Worm (Caenorhabditis elegans) whole organism, L4 larva: ENCODE measurements around the gene C05C8.7.

Experiments
- F44E2.7 ChIP-seq: fragments of 200-800 bp; sonication (Bioruptor generic); IDR thresholded peaks from 2 replicates; pipeline ENCODE4 v2.1.2; 2022; ENCODE audit warnings: missing genetic modification characterization, missing compliant biosample characterization
- ceh-20 ChIP-seq: fragments of 200-800 bp; sonication (Bioruptor generic); IDR thresholded peaks from 2 replicates; pipeline ENCODE4 v1.3.6; 2022; ENCODE audit warnings: missing genetic modification reagents, missing genetic modification characterization, missing compliant biosample characterization
- cey-2 ChIP-seq: sonication (generic microtip); optimal IDR thresholded peaks from 3 replicates; lab custom pipeline; 2017; ENCODE audit warnings: missing genetic modification characterization, mild to moderate bottlenecking, missing compliant biosample characterization, antibody characterized with exemption, borderline replicate concordance; ENCODE audit not compliant: insufficient read depth
- gei-8 ChIP-seq: fragments of 200-800 bp; sonication (Bioruptor generic); optimal IDR thresholded peaks from 2 replicates; lab custom pipeline; 2018; ENCODE audit warnings: mild to moderate bottlenecking, missing genetic modification characterization, missing compliant biosample characterization
- lin-29 ChIP-seq: fragments of 200-800 bp; sonication (Bioruptor generic); IDR thresholded peaks from 2 replicates; pipeline ENCODE4 v1.3.6; 2022; ENCODE audit warnings: missing genetic modification reagents, missing genetic modification characterization, missing compliant biosample characterization
- madf-9 ChIP-seq: fragments of 200-800 bp; sonication (Bioruptor generic); conservative IDR thresholded peaks from 2 replicates; pipeline ENCODE4 v1.3.6; 2022; ENCODE audit warnings: missing genetic modification reagents, missing genetic modification characterization, missing compliant biosample characterization
- mep-1 ChIP-seq: fragments of 150-350 bp; sonication (generic microtip); optimal IDR thresholded peaks from 3 replicates; lab custom pipeline; 2014; ENCODE audit warnings: missing biosample characterization, missing genetic modification characterization
- nhr-10 ChIP-seq: fragments of 150-350 bp; optimal IDR thresholded peaks from 2 replicates; lab custom pipeline; 2014; ENCODE audit warnings: missing biosample characterization, missing genetic modification characterization
- nhr-102 ChIP-seq: sonication (generic microtip); optimal IDR thresholded peaks from 2 replicates; lab custom pipeline; 2016; ENCODE audit warnings: mild to moderate bottlenecking, missing genetic modification characterization, moderate library complexity, missing compliant biosample characterization
- nhr-11 ChIP-seq: fragments of 150-350 bp; optimal IDR thresholded peaks from 2 replicates; lab custom pipeline; 2014; ENCODE audit warnings: missing biosample characterization, missing genetic modification characterization
- nhr-111 ChIP-seq: fragments of 200-800 bp; sonication (Bioruptor generic); optimal IDR thresholded peaks from 2 replicates; lab custom pipeline; 2018; ENCODE audit warnings: mild to moderate bottlenecking, missing genetic modification characterization, missing compliant biosample characterization
- nhr-25 ChIP-seq: sonication (generic microtip); optimal IDR thresholded peaks from 2 replicates; lab custom pipeline; 2017; ENCODE audit warnings: missing genetic modification characterization, mild to moderate bottlenecking, missing compliant biosample characterization, antibody characterized with exemption, moderate library complexity, borderline replicate concordance; ENCODE audit not compliant: insufficient read depth
- nhr-77 ChIP-seq: fragments of 150-350 bp; optimal IDR thresholded peaks from 2 replicates; lab custom pipeline; 2014; ENCODE audit warnings: missing biosample characterization, missing genetic modification characterization
- rbr-2 ChIP-seq: sonication (generic microtip); optimal IDR thresholded peaks from 2 replicates; lab custom pipeline; 2016; ENCODE audit warnings: missing genotype, missing genetic modification characterization, missing compliant biosample characterization
- saeg-2 ChIP-seq: fragments of 200-800 bp; sonication (Bioruptor generic); IDR thresholded peaks from 2 replicates; pipeline ENCODE4 v1.3.6; 2022; ENCODE audit warnings: missing genetic modification reagents, missing genetic modification characterization, missing compliant biosample characterization
- set-16 ChIP-seq: fragments of 200-800 bp; sonication (Bioruptor generic); IDR thresholded peaks from 2 replicates; pipeline ENCODE4 v1.3.6; 2022; ENCODE audit warnings: missing genetic modification reagents, missing genetic modification characterization, missing compliant biosample characterization
- vab-7 ChIP-seq: fragments of 200-800 bp; sonication (Bioruptor generic); IDR thresholded peaks from 2 replicates; pipeline ENCODE4 v1.3.6; 2022; ENCODE audit warnings: missing genetic modification reagents, missing genetic modification characterization, missing compliant biosample characterization

Gene C05C8.7

ce11 chrV:7196037-7196436, 50.8 kb downstream of the C05C8.7 start, which contains the start of gene attf-2:
Gene attf-2 (minus strand): TSS chrV:7196137.
- TF ChIP-seq rbr-2 (tag; lab: Kevin White, UChicago) (no peak), F44E2.7 (GFP tag; lab: Robert Waterston, UW) (no peak), nhr-77 (tag; lab: Kevin White, UChicago) (no peak), nhr-25 (no peak), cey-2 (tag; lab: Kevin White, UChicago) (no peak), nhr-111 (GFP tag; lab: Kevin White, UChicago) (no peak), nhr-102 (tag; lab: Kevin White, UChicago) (no peak), vab-7 (GFP tag; lab: Robert Waterston, UW) (no peak), gei-8 (no peak)
- TF ChIP-seq, all 104 proteins: peak for 0

ce11 chrV:7194818-7195217, 52.0 kb downstream of the C05C8.7 start:
- TF ChIP-seq lin-29, result no peak
- peak; percentile 64 for TF ChIP-seq set-16 (GFP tag; lab: Robert Waterston, UW)
- TF ChIP-seq, all 104 proteins: peak for 1

DNA sequence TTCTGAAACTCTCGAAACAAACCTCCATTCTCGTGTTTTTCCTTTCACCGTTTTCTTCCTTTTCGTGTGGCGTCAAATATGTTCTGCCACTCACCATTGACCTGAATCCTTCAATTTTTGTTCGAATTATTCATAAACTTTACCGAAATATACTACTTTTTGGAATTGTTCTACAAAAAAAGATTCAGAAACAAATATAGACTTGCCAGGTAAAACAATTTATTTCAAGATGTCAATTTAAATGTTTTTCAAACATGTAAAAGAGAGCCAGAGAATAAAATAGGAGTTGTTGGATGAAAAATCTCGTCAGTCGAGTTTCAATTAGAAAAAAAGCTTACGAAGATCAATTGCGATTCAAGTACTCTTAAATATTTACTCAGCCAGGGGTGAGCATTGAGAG, 53.3 kb downstream of the C05C8.7 start, which contains the start of gene F09G2.8:
Gene F09G2.8, minus strand, starts transcription at position 101 of the 400 bp plus-strand sequence.
- TF ChIP-seq ceh-20 (GFP tag; lab: Robert Waterston, UW) (no peak), mep-1 (no peak), nhr-102 (tag; lab: Kevin White, UChicago) (no peak), saeg-2 (no peak), madf-9 (GFP tag; lab: Robert Waterston, UW) (no peak), nhr-10 (no peak), nhr-11 (tag; lab: Kevin White, UChicago) (no peak)
